Worm (Caenorhabditis elegans): ENCODE measurements around the gene T01D1.4.

DNA sequence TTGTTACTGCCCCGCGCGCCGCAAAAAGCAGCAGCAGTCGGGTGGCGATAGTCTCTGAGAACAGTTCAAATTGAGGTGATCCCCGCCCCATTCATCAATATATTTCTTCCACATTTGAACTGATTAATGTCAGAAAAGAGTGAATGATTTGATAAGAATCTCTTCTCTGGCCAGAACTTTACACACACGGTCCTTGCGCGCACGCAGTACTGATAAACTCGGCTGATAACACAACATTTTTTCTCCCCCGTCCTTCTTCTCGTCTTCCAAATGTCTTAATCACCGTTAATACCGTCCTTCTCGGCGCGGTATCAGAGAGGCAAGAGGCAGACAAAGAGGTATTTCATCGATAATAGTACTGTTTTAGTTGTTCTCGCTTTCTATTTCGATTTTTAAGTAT is 16.7 kb downstream of the T01D1.4 start, which contains the start of gene etr-1:
- TF ChIP-seq lsy-2 (tag; optimal IDR thresholded peaks at IDR 0.05) (peak in 1 of 2 experiments; percentile 10), fos-1 (tag; optimal IDR thresholded peaks at IDR 0.05) (peak; percentile 99), ama-1 (optimal IDR thresholded peaks at IDR 0.05) (no peak), elt-3 (tag; optimal IDR thresholded peaks at IDR 0.05) (no peak), nhr-237 (tag; optimal IDR thresholded peaks at IDR 0.05) (no peak), aly-2 (tag; optimal IDR thresholded peaks at IDR 0.05) (no peak), gmeb-1 (tag; optimal IDR thresholded peaks at IDR 0.05) (peak; percentile 16), R02D3.7 (tag; optimal IDR thresholded peaks at IDR 0.05) (no peak), nhr-11 (tag; optimal IDR thresholded peaks at IDR 0.05) (no peak)

Data from whole organism, L2 larva.